Fruit fly (Drosophila melanogaster) whole organism, embryonic: ENCODE results near the gene Spc105R.

ENCODE experiments used
- Ada2b ChIP-seq: fragments of 200-800 bp; sonication (Bioruptor generic); IDR thresholded peaks from 2 replicates; pipeline ENCODE4 v1.3.6; 2022; ENCODE audit warnings: missing biosample characterization, missing genetic modification characterization
- Aef1 ChIP-seq: fragments of 200-800 bp; sonication (Bioruptor generic); IDR thresholded peaks from 3 replicates; pipeline ENCODE4 v1.3.6; 2022; ENCODE audit warnings: missing biosample characterization, missing genetic modification characterization
- Antp ChIP-seq: fragments of 200-800 bp; sonication (Bioruptor generic); optimal IDR thresholded peaks from 3 replicates; lab custom pipeline; 2016; ENCODE audit warnings: missing biosample characterization, missing genetic modification characterization
- B-H2 ChIP-seq: fragments of 200-800 bp; sonication (Bioruptor generic); optimal IDR thresholded peaks from 2 replicates; lab custom pipeline; 2018; ENCODE audit warnings: missing biosample characterization, mild to moderate bottlenecking, missing genetic modification characterization
- CG10366 ChIP-seq: fragments of 200-800 bp; sonication (Bioruptor generic); IDR thresholded peaks from 2 replicates; pipeline ENCODE4 v1.3.6; 2022; ENCODE audit warnings: missing biosample characterization, missing genetic modification characterization
- CG12071 ChIP-seq: fragments of 200-800 bp; sonication (Bioruptor generic); optimal IDR thresholded peaks from 3 replicates; lab custom pipeline; 2018; ENCODE audit warnings: missing biosample characterization, mild to moderate bottlenecking, missing genetic modification characterization
- CG12104 ChIP-seq: fragments of 200-800 bp; sonication (Bioruptor generic); optimal IDR thresholded peaks from 3 replicates; lab custom pipeline; 2016; ENCODE audit warnings: missing biosample characterization, missing genetic modification characterization
- CG15514 ChIP-seq: fragments of 200-800 bp; sonication (Bioruptor generic); optimal IDR thresholded peaks from 3 replicates; lab custom pipeline; 2017; ENCODE audit warnings: missing biosample characterization, missing genetic modification characterization, mild to moderate bottlenecking, moderate library complexity, missing genetic modification reagents
- CG1647 ChIP-seq: fragments of 200-800 bp; sonication (Bioruptor generic); optimal IDR thresholded peaks from 3 replicates; lab custom pipeline; 2016; ENCODE audit warnings: missing biosample characterization, missing genetic modification characterization
- CG16863 ChIP-seq: fragments of 200-800 bp; sonication (Bioruptor generic); optimal IDR thresholded peaks from 3 replicates; lab custom pipeline; 2016; ENCODE audit warnings: missing biosample characterization, missing genetic modification characterization
- CG2116 ChIP-seq: fragments of 200-800 bp; sonication (Bioruptor generic); optimal IDR thresholded peaks from 3 replicates; lab custom pipeline; 2018; ENCODE audit warnings: missing biosample characterization, mild to moderate bottlenecking, missing genetic modification characterization
- CG2129 ChIP-seq: fragments of 200-800 bp; sonication (Bioruptor generic); IDR thresholded peaks from 2 replicates; pipeline ENCODE4 v1.3.6; 2022; ENCODE audit warnings: missing biosample characterization, missing genetic modification characterization; ENCODE audit not compliant: partially characterized antibody
- CG2875 ChIP-seq: fragments of 200-800 bp; sonication (Bioruptor generic); optimal IDR thresholded peaks from 2 replicates; lab custom pipeline; 2017; ENCODE audit warnings: missing biosample characterization, mild to moderate bottlenecking, missing genetic modification characterization, missing genetic modification reagents
- CG34376 ChIP-seq: fragments of 200-800 bp; sonication (Bioruptor generic); optimal IDR thresholded peaks from 2 replicates; lab custom pipeline; 2018; ENCODE audit warnings: missing biosample characterization, mild to moderate bottlenecking, missing genetic modification characterization
- CG3838 ChIP-seq: fragments of 200-800 bp; sonication (Bioruptor generic); optimal IDR thresholded peaks from 3 replicates; lab custom pipeline; 2016; ENCODE audit warnings: missing biosample characterization, missing genetic modification characterization
- CG3995 ChIP-seq: fragments of 200-800 bp; sonication (Bioruptor generic); optimal IDR thresholded peaks from 3 replicates; lab custom pipeline; 2016; ENCODE audit warnings: missing biosample characterization, missing genetic modification characterization
- CG4617 ChIP-seq: fragments of 200-800 bp; sonication (Bioruptor generic); optimal IDR thresholded peaks from 3 replicates; lab custom pipeline; 2016; ENCODE audit warnings: missing biosample characterization, missing genetic modification characterization, borderline replicate concordance
- CG5245 ChIP-seq: fragments of 200-800 bp; sonication (Bioruptor generic); optimal IDR thresholded peaks from 3 replicates; lab custom pipeline; 2016; ENCODE audit warnings: missing biosample characterization, missing genetic modification characterization
- CG6683 ChIP-seq: fragments of 200-800 bp; sonication (Bioruptor generic); optimal IDR thresholded peaks from 2 replicates; lab custom pipeline; 2017; ENCODE audit warnings: missing biosample characterization, mild to moderate bottlenecking, missing genetic modification characterization, missing genetic modification reagents
- CG7928 ChIP-seq: fragments of 200-800 bp; sonication (Bioruptor generic); optimal IDR thresholded peaks from 2 replicates; lab custom pipeline; 2017; ENCODE audit warnings: missing biosample characterization, mild to moderate bottlenecking, missing genetic modification characterization
- CG8281 ChIP-seq: fragments of 200-800 bp; sonication (Bioruptor generic); optimal IDR thresholded peaks from 2 replicates; lab custom pipeline; 2018; ENCODE audit warnings: missing biosample characterization, mild to moderate bottlenecking, missing genetic modification characterization, moderate library complexity
- CG9437 ChIP-seq: fragments of 200-800 bp; sonication (Bioruptor generic); optimal IDR thresholded peaks from 2 replicates; lab custom pipeline; 2018; ENCODE audit warnings: missing biosample characterization, mild to moderate bottlenecking, missing genetic modification characterization
- D19A ChIP-seq: fragments of 200-800 bp; optimal IDR thresholded peaks from 3 replicates; lab custom pipeline; 2019; ENCODE audit warnings: missing biosample characterization, mild to moderate bottlenecking, missing genetic modification characterization, moderate library complexity
- Dbx ChIP-seq: fragments of 200-800 bp; sonication (Bioruptor generic); IDR thresholded peaks from 3 replicates; pipeline ENCODE4 v1.3.6; 2022; ENCODE audit warnings: missing biosample characterization, missing genetic modification characterization
- Deaf1 ChIP-seq: fragments of 200-800 bp; optimal IDR thresholded peaks from 3 replicates; lab custom pipeline; 2019; ENCODE audit warnings: missing biosample characterization, mild to moderate bottlenecking, missing genetic modification characterization, moderate library complexity
- Dek ChIP-seq: fragments of 200-800 bp; sonication (Bioruptor generic); optimal IDR thresholded peaks from 3 replicates; lab custom pipeline; 2019; ENCODE audit warnings: missing biosample characterization, mild to moderate bottlenecking, missing genetic modification characterization, moderate library complexity
- Dip3 ChIP-seq: fragments of 200-800 bp; sonication (Bioruptor generic); optimal IDR thresholded peaks from 3 replicates; lab custom pipeline; 2016; ENCODE audit warnings: missing biosample characterization, missing genetic modification characterization
- Fer3 ChIP-seq: fragments of 200-800 bp; sonication (Bioruptor generic); optimal IDR thresholded peaks from 2 replicates; lab custom pipeline; 2018; ENCODE audit warnings: missing biosample characterization, mild to moderate bottlenecking, missing genetic modification characterization, moderate library complexity
- Gug ChIP-seq: fragments of 200-800 bp; sonication (Bioruptor generic); IDR thresholded peaks from 4 replicates; pipeline ENCODE4 v1.3.6; 2022; ENCODE audit warnings: missing biosample characterization, missing genetic modification characterization
- Myb ChIP-seq: fragments of 200-800 bp; sonication (Bioruptor generic); optimal IDR thresholded peaks from 2 replicates; lab custom pipeline; 2016; ENCODE audit warnings: missing biosample characterization, missing genetic modification characterization
- Ptx1 ChIP-seq: fragments of 200-800 bp; sonication (Bioruptor generic); IDR thresholded peaks from 2 replicates; pipeline ENCODE4 v1.3.6; 2022; ENCODE audit warnings: missing biosample characterization, missing genetic modification characterization
- Six4 ChIP-seq: fragments of 200-800 bp; sonication (Bioruptor generic); optimal IDR thresholded peaks from 2 replicates; lab custom pipeline; 2016; ENCODE audit warnings: missing biosample characterization, missing genetic modification characterization
- Sry-β ChIP-seq: fragments of 200-800 bp; sonication (Bioruptor generic); optimal IDR thresholded peaks from 2 replicates; lab custom pipeline; 2018; ENCODE audit warnings: missing biosample characterization, mild to moderate bottlenecking, missing genetic modification characterization, moderate library complexity
- YL-1 ChIP-seq: fragments of 200-800 bp; sonication (Bioruptor generic); optimal IDR thresholded peaks from 3 replicates; lab custom pipeline; 2017; ENCODE audit warnings: missing biosample characterization, mild to moderate bottlenecking, missing genetic modification characterization
- chinmo ChIP-seq: fragments of 200-800 bp; sonication (Bioruptor generic); IDR thresholded peaks from 4 replicates; pipeline ENCODE4 v1.3.6; 2022; ENCODE audit warnings: missing biosample characterization, missing genetic modification characterization; ENCODE audit not compliant: partially characterized antibody
- esg ChIP-seq: fragments of 200-800 bp; sonication (Bioruptor generic); conservative IDR thresholded peaks from 2 replicates; pipeline ENCODE4 v1.3.6; 2022; ENCODE audit warnings: missing biosample characterization, missing genetic modification characterization
- ham ChIP-seq: fragments of 200-800 bp; sonication (Bioruptor generic); IDR thresholded peaks from 2 replicates; pipeline ENCODE4 v1.3.6; 2022; ENCODE audit warnings: missing biosample characterization, missing genetic modification characterization
- ind ChIP-seq: fragments of 200-800 bp; sonication (Bioruptor generic); optimal IDR thresholded peaks from 3 replicates; lab custom pipeline; 2016; ENCODE audit warnings: missing biosample characterization, missing genetic modification characterization
- insv ChIP-seq, 2 experiments: fragments of 200-800 bp; sonication (Bioruptor generic); optimal IDR thresholded peaks; 3 replicates each; lab custom pipeline; 2016 to 2018; ENCODE audit warnings: missing biosample characterization in 2 of 2, missing genetic modification characterization in 2 of 2
- jing ChIP-seq: fragments of 200-800 bp; sonication (Bioruptor generic); optimal IDR thresholded peaks from 2 replicates; lab custom pipeline; 2018; ENCODE audit warnings: missing biosample characterization, mild to moderate bottlenecking, missing genetic modification characterization
- jumu ChIP-seq: fragments of 200-800 bp; sonication (Bioruptor generic); optimal IDR thresholded peaks from 3 replicates; lab custom pipeline; 2016; ENCODE audit warnings: missing biosample characterization, missing genetic modification characterization
- knrl ChIP-seq: fragments of 200-800 bp; sonication (Bioruptor generic); IDR thresholded peaks from 3 replicates; pipeline ENCODE4 v1.3.6; 2022; ENCODE audit warnings: missing biosample characterization, missing genetic modification characterization; ENCODE audit not compliant: partially characterized antibody
- peb ChIP-seq: fragments of 200-800 bp; sonication (Bioruptor generic); IDR thresholded peaks from 2 replicates; pipeline ENCODE4 v1.3.6; 2022; ENCODE audit warnings: missing biosample characterization, missing genetic modification characterization
- prd ChIP-seq, 3 experiments: fragments of >200 bp in 2 of 3; fragments of 200-800 bp in 1 of 3; sonication (Bioruptor generic) in 1 of 3; optimal IDR thresholded peaks in 2 of 3; IDR thresholded peaks in 1 of 3; 2 replicates in 2 of 3; 3 replicates in 1 of 3; pipeline versions ENCODE4 v1.3.6 to Lab custom; 2017 to 2022; ENCODE audit warnings: missing biosample characterization in 1 of 3, missing genetic modification characterization in 1 of 3
- rib ChIP-seq: fragments of 200-800 bp; sonication (Bioruptor generic); IDR thresholded peaks from 2 replicates; pipeline ENCODE4 v1.3.6; 2022; ENCODE audit warnings: missing biosample characterization, missing genetic modification characterization
- sd ChIP-seq: fragments of 200-800 bp; sonication (Bioruptor generic); optimal IDR thresholded peaks from 3 replicates; lab custom pipeline; 2018; ENCODE audit warnings: missing biosample characterization, mild to moderate bottlenecking, missing genetic modification characterization, moderate library complexity
- sens-2 ChIP-seq: fragments of 200-800 bp; sonication (Bioruptor generic); IDR thresholded peaks from 2 replicates; pipeline ENCODE4 v1.3.6; 2022; ENCODE audit warnings: missing biosample characterization, missing genetic modification characterization
- seq ChIP-seq: fragments of 200-800 bp; sonication (Bioruptor generic); IDR thresholded peaks from 2 replicates; pipeline ENCODE4 v1.3.6; 2022; ENCODE audit warnings: missing biosample characterization, missing genetic modification characterization
- tgo ChIP-seq: fragments of 200-800 bp; sonication (Bioruptor generic); IDR thresholded peaks from 3 replicates; pipeline ENCODE4 v1.3.6; 2022; ENCODE audit warnings: missing biosample characterization, missing genetic modification characterization
- zen ChIP-seq: fragments of 200-800 bp; sonication (Bioruptor generic); optimal IDR thresholded peaks from 3 replicates; lab custom pipeline; 2018; ENCODE audit warnings: missing biosample characterization, mild to moderate bottlenecking, missing genetic modification characterization, moderate library complexity

Gene Spc105R

DNA sequence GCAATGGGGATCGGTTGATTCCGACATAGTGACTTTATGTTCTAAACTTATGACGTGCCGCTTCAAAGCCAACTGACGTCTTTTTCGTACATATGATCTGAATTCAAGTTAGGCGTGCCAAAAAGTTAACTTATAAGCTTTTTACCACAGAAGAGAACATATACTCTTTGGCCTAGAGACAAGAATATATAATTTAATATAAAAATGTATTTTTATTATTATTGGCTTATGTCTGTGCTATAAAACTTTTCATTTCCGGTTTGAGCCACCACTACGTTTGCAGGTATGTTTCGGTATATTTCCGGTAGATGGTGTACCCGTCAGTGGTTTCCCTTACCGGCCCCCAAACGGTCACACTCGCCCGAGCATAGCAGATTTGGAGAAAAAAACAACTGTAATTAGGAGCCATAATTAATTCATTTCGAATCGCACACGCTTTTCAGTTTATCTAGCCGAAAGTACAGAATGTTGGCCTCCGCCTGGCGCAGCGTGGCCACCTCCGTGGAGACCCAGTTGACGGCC lies 1.8 kb upstream of the Spc105R start, which contains the start of the genes CG3698 and tzn (continued):
- TF ChIP-seq Dek (tag; lab: Kevin White, UChicago) (peak; percentile 87), CG7928 (peak; percentile 76), CG12104 (GFP tag; lab: Kevin White, UChicago) (peak; percentile 94), CG34376 (peak; percentile 93), CG3995 (GFP tag; lab: Kevin White, UChicago) (peak; percentile 81), D19A (tag; lab: Kevin White, UChicago) (peak; percentile 71), seq (GFP tag; lab: Robert Waterston, UW) (peak; percentile 81; the same call in 1 of the 2 replicates), Deaf1 (tag; lab: Kevin White, UChicago) (no peak), sd (tag; lab: Kevin White, UChicago) (no peak), CG2129 (GFP tag; lab: Robert Waterston, UW) (no peak), CG6683 (GFP tag; lab: Kevin White, UChicago) (peak; percentile 92), CG4617 (GFP tag; lab: Kevin White, UChicago) (peak; percentile 89), zen (tag; lab: Kevin White, UChicago) (peak; percentile 94), ham (GFP tag; lab: Robert Waterston, UW) (peak; percentile 86), knrl (GFP tag; lab: Robert Waterston, UW) (no peak; the same call in 2 of the 3 replicates), B-H2 (peak; percentile 93), CG12071 (peak; percentile 91), YL-1 (peak; percentile 97), CG16863 (GFP tag; lab: Kevin White, UChicago) (peak; percentile 72), Antp (GFP tag; lab: Kevin White, UChicago) (peak; percentile 69), Dbx (GFP tag; lab: Robert Waterston, UW) (peak; percentile 93), Aef1 (GFP tag; lab: Robert Waterston, UW) (peak; percentile 89), CG15514 (GFP tag; lab: Kevin White, UChicago) (peak; percentile 94), esg (GFP tag; lab: Robert Waterston, UW) (peak; percentile 72), Myb (GFP tag; lab: Kevin White, UChicago) (peak; percentile 78), CG8281 (peak; percentile 74), jumu (peak; percentile 52), chinmo (GFP tag; lab: Robert Waterston, UW) (no peak), CG2875 (GFP tag; lab: Kevin White, UChicago) (peak; percentile 96), sens-2 (GFP tag; lab: Robert Waterston, UW) (peak; percentile 95), Gug (GFP tag; lab: Robert Waterston, UW) (peak; percentile 69; the same call in 3 of the 4 replicates), CG5245 (GFP tag; lab: Kevin White, UChicago) (peak; percentile 88), tgo (peak; percentile 92), Sry-β (GFP tag; lab: Kevin White, UChicago) (peak; percentile 72), CG3838 (peak; percentile 82), CG2116 (GFP tag; lab: Kevin White, UChicago) (peak; percentile 90), Dip3 (GFP tag; lab: Kevin White, UChicago) (peak; percentile 68), Ada2b (GFP tag; lab: Robert Waterston, UW) (peak; percentile 82), CG9437 (GFP tag; lab: Kevin White, UChicago) (peak; percentile 84), ind (peak; percentile 86), Fer3 (tag; lab: Kevin White, UChicago) (peak; percentile 92), Six4 (GFP tag; lab: Kevin White, UChicago) (peak; percentile 96), Ptx1 (GFP tag; lab: Robert Waterston, UW) (peak; percentile 91), insv (GFP tag; optimal IDR thresholded peaks at IDR 0.05; lab: Kevin White, UChicago) (peak in 1 of 2 experiments; percentile 81), jing (GFP tag; lab: Kevin White, UChicago) (peak; percentile 83), CG10366 (GFP tag; lab: Robert Waterston, UW) (peak; percentile 94), peb (GFP tag; lab: Robert Waterston, UW) (peak; percentile 68), prd (optimal IDR thresholded peaks at IDR 0.05; lab: Kevin White, UChicago) (no peak), prd (GFP tag; IDR thresholded peaks at IDR 0.05; lab: Robert Waterston, UW) (peak; percentile 85), rib (GFP tag; lab: Robert Waterston, UW) (peak; percentile 84), CG1647 (GFP tag; lab: Kevin White, UChicago) (peak; percentile 71)
